Worm (Caenorhabditis elegans) whole organism, young adult: Measurements from ENCODE around the gene T28F3.11.

Source experiments
- B0019.2 ChIP-seq: fragments of 200-800 bp; sonication (Bioruptor generic); conservative IDR thresholded peaks from 2 replicates; pipeline ENCODE4 v1.3.6; 2022; ENCODE audit warnings: missing genetic modification reagents, missing genetic modification characterization, missing compliant biosample characterization
- B0035.1 ChIP-seq: sonication (generic microtip); optimal IDR thresholded peaks from 2 replicates; lab custom pipeline; 2016; ENCODE audit warnings: missing genetic modification characterization, mild to moderate bottlenecking, missing compliant biosample characterization, missing genotype, missing genetic modification reagents
- B0261.1 ChIP-seq: sonication (generic microtip); optimal IDR thresholded peaks from 2 replicates; lab custom pipeline; 2016; ENCODE audit warnings: mild to moderate bottlenecking, missing genetic modification characterization, moderate library complexity, missing compliant biosample characterization
- D2030.7 ChIP-seq: fragments of 200-800 bp; sonication (Bioruptor generic); IDR thresholded peaks from 2 replicates; pipeline ENCODE4 v1.3.6; 2022; ENCODE audit warnings: missing genetic modification reagents, missing genetic modification characterization, missing compliant biosample characterization
- F22D6.2 ChIP-seq: sonication (generic microtip); optimal IDR thresholded peaks from 2 replicates; lab custom pipeline; 2016; ENCODE audit warnings: mild to moderate bottlenecking, missing genetic modification characterization, missing compliant biosample characterization
- F52B5.7 ChIP-seq: sonication (generic microtip); optimal IDR thresholded peaks from 2 replicates; lab custom pipeline; 2016; ENCODE audit warnings: mild to moderate bottlenecking, missing genetic modification characterization, missing compliant biosample characterization
- K12H6.12 ChIP-seq: fragments of 200-800 bp; sonication (Bioruptor generic); optimal IDR thresholded peaks from 2 replicates; lab custom pipeline; 2018; ENCODE audit warnings: mild to moderate bottlenecking, missing genetic modification characterization, missing compliant biosample characterization
- T26A5.8 ChIP-seq: sonication (generic microtip); optimal IDR thresholded peaks from 2 replicates; lab custom pipeline; 2016; ENCODE audit warnings: missing genetic modification characterization, missing compliant biosample characterization
- Y53F4B.3 ChIP-seq: fragments of 200-800 bp; sonication (Bioruptor generic); IDR thresholded peaks from 2 replicates; pipeline ENCODE4 v1.3.6; 2022; ENCODE audit warnings: missing genetic modification reagents, missing genetic modification characterization, missing compliant biosample characterization
- Y79H2A.3 ChIP-seq: fragments of 200-800 bp; sonication (Bioruptor generic); conservative IDR thresholded peaks from 2 replicates; pipeline ENCODE4 v1.3.6; 2022; ENCODE audit warnings: missing genetic modification reagents, missing genetic modification characterization, missing compliant biosample characterization
- athp-1 ChIP-seq: sonication (generic microtip); optimal IDR thresholded peaks from 2 replicates; lab custom pipeline; 2017; ENCODE audit warnings: mild to moderate bottlenecking, missing genetic modification characterization, missing compliant biosample characterization
- attf-6 ChIP-seq: fragments of 200-800 bp; sonication (Bioruptor generic); IDR thresholded peaks from 2 replicates; pipeline ENCODE4 v1.3.6; 2022; ENCODE audit warnings: missing genetic modification reagents, missing genetic modification characterization, missing compliant biosample characterization
- bed-2 ChIP-seq: fragments of 200-800 bp; sonication (Bioruptor generic); IDR thresholded peaks from 2 replicates; pipeline ENCODE4 v1.3.6; 2022; ENCODE audit warnings: missing genetic modification reagents, missing genetic modification characterization, missing compliant biosample characterization
- ccch-3 ChIP-seq: fragments of 200-800 bp; sonication (Bioruptor generic); optimal IDR thresholded peaks from 2 replicates; lab custom pipeline; 2018; ENCODE audit warnings: mild to moderate bottlenecking, missing genetic modification characterization, missing compliant biosample characterization
- ceh-27 ChIP-seq: fragments of 200-800 bp; sonication (Bioruptor generic); optimal IDR thresholded peaks from 2 replicates; lab custom pipeline; 2018; ENCODE audit warnings: mild to moderate bottlenecking, missing genetic modification characterization, moderate library complexity, missing compliant biosample characterization
- ceh-79 ChIP-seq: sonication (generic microtip); optimal IDR thresholded peaks from 2 replicates; lab custom pipeline; 2017; ENCODE audit warnings: mild to moderate bottlenecking, missing genetic modification characterization, missing compliant biosample characterization
- ceh-91 ChIP-seq: fragments of 200-800 bp; sonication (Bioruptor generic); IDR thresholded peaks from 2 replicates; pipeline ENCODE4 v1.3.6; 2022; ENCODE audit warnings: missing genetic modification reagents, missing genetic modification characterization, missing compliant biosample characterization
- chd-7 ChIP-seq: sonication (generic microtip); optimal IDR thresholded peaks from 2 replicates; lab custom pipeline; 2016; ENCODE audit warnings: mild to moderate bottlenecking, missing genetic modification characterization, moderate library complexity, missing compliant biosample characterization
- dpff-1 ChIP-seq: sonication (generic microtip); optimal IDR thresholded peaks from 2 replicates; lab custom pipeline; 2017; ENCODE audit warnings: mild to moderate bottlenecking, missing genetic modification characterization, missing compliant biosample characterization
- dpl-1 ChIP-seq: fragments of 150-350 bp; optimal IDR thresholded peaks from 2 replicates; lab custom pipeline; 2014; ENCODE audit warnings: missing biosample characterization, missing genetic modification reagents, missing genetic modification characterization
- egl-18 ChIP-seq: fragments of 200-800 bp; sonication (Bioruptor generic); IDR thresholded peaks from 2 replicates; pipeline ENCODE4 v1.3.6; 2022; ENCODE audit warnings: missing genetic modification reagents, missing genetic modification characterization, missing compliant biosample characterization
- ekl-4 ChIP-seq: fragments of 200-800 bp; sonication (Bioruptor generic); IDR thresholded peaks from 2 replicates; pipeline ENCODE4 v1.3.6; 2022; ENCODE audit warnings: missing genetic modification reagents, missing genetic modification characterization, missing compliant biosample characterization
- hlh-12 ChIP-seq: sonication (generic microtip); optimal IDR thresholded peaks from 2 replicates; lab custom pipeline; 2016; ENCODE audit warnings: missing genetic modification characterization, missing compliant biosample characterization
- hmg-20 ChIP-seq: fragments of 200-800 bp; sonication (Bioruptor generic); IDR thresholded peaks from 2 replicates; pipeline ENCODE4 v1.3.6; 2022; ENCODE audit warnings: missing genetic modification reagents, missing genetic modification characterization, missing compliant biosample characterization
- lin-26 ChIP-seq: fragments of 200-800 bp; sonication (Bioruptor generic); IDR thresholded peaks from 2 replicates; pipeline ENCODE4 v1.3.6; 2022; ENCODE audit warnings: missing genetic modification reagents, missing genetic modification characterization, missing compliant biosample characterization
- lin-54 ChIP-seq: fragments of 200-800 bp; sonication (Bioruptor generic); optimal IDR thresholded peaks from 2 replicates; lab custom pipeline; 2018; ENCODE audit warnings: mild to moderate bottlenecking, missing genetic modification characterization, missing compliant biosample characterization
- mcd-1 ChIP-seq: fragments of 200-800 bp; sonication (Bioruptor generic); IDR thresholded peaks from 2 replicates; pipeline ENCODE4 v1.3.6; 2022; ENCODE audit warnings: missing genetic modification reagents, missing genetic modification characterization, missing compliant biosample characterization
- mxl-1 ChIP-seq: sonication (generic microtip); optimal IDR thresholded peaks from 2 replicates; lab custom pipeline; 2016; ENCODE audit warnings: missing genetic modification characterization, missing compliant biosample characterization
- nfya-1 ChIP-seq: sonication (generic microtip); optimal IDR thresholded peaks from 2 replicates; lab custom pipeline; 2017; ENCODE audit warnings: antibody characterized with exemption, missing compliant biosample characterization, missing genetic modification characterization, borderline replicate concordance; ENCODE audit not compliant: insufficient read depth
- nfya-2 ChIP-seq: fragments of 200-800 bp; sonication (Bioruptor generic); IDR thresholded peaks from 2 replicates; pipeline ENCODE4 v1.3.6; 2022; ENCODE audit warnings: missing genetic modification reagents, missing genetic modification characterization, missing compliant biosample characterization
- nfyb-1 ChIP-seq: fragments of 200-800 bp; sonication (Bioruptor generic); IDR thresholded peaks from 2 replicates; pipeline ENCODE4 v1.3.6; 2022; ENCODE audit warnings: missing genetic modification reagents, missing genetic modification characterization, missing compliant biosample characterization
- nhr-120 ChIP-seq: fragments of 200-800 bp; sonication (Bioruptor generic); IDR thresholded peaks from 2 replicates; pipeline ENCODE4 v1.3.6; 2022; ENCODE audit warnings: missing genetic modification characterization, missing compliant biosample characterization
- nhr-27 ChIP-seq: fragments of 200-800 bp; sonication (Bioruptor generic); optimal IDR thresholded peaks from 2 replicates; lab custom pipeline; 2018; ENCODE audit warnings: mild to moderate bottlenecking, missing genetic modification characterization, moderate library complexity, missing compliant biosample characterization
- nhr-80 ChIP-seq: sonication (generic microtip); optimal IDR thresholded peaks from 2 replicates; lab custom pipeline; 2016; ENCODE audit warnings: missing genetic modification characterization, missing compliant biosample characterization
- nhr-90 ChIP-seq: sonication (generic microtip); optimal IDR thresholded peaks from 2 replicates; lab custom pipeline; 2016; ENCODE audit warnings: missing genotype, mild to moderate bottlenecking, missing genetic modification characterization, missing compliant biosample characterization
- repo-1 ChIP-seq: sonication (generic microtip); optimal IDR thresholded peaks from 2 replicates; lab custom pipeline; 2017; ENCODE audit warnings: mild to moderate bottlenecking, missing genetic modification characterization, missing compliant biosample characterization
- tbx-9 ChIP-seq: sonication (generic microtip); optimal IDR thresholded peaks from 2 replicates; lab custom pipeline; 2016; ENCODE audit warnings: borderline replicate concordance, missing genetic modification characterization, inconsistent platforms, missing compliant biosample characterization
- xnd-1 ChIP-seq: sonication (generic microtip); optimal IDR thresholded peaks from 2 replicates; lab custom pipeline; 2016; ENCODE audit warnings: missing genotype, missing genetic modification reagents, missing genetic modification characterization, missing compliant biosample characterization
- ztf-25 ChIP-seq: fragments of 200-800 bp; sonication (Bioruptor generic); IDR thresholded peaks from 2 replicates; pipeline ENCODE4 v1.3.6; 2022; ENCODE audit warnings: missing genetic modification reagents, missing genetic modification characterization, missing compliant biosample characterization

Gene T28F3.11

DNA sequence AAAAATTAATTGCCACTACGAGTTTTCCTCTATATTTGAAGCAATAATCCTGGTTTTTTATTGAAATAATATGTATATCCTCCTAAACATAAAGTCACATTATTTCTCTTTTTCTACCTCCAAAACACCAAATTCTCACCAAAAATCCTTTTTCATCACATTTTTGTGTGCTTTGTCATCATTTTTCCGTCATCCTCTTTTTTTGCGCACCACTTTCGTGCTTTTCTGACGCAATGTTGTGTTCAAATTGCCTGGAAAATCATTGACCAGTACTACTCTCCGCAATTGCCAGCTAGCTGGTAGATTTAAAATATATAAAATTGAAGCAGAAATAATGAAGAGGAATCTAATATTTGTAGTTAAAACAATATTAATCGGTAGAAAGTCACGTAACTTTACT is 23.4 kb downstream of the T28F3.11 start:
- TF ChIP-seq D2030.7 (GFP tag; lab: Robert Waterston, UW) = no peak
- TF ChIP-seq ccch-3 = no peak
- no peak for TF ChIP-seq lin-26 (GFP tag; lab: Robert Waterston, UW)
- no peak for TF ChIP-seq tbx-9
- TF ChIP-seq xnd-1 = no peak
- TF ChIP-seq athp-1 (tag; lab: Kevin White, UChicago) = no peak
- no peak for TF ChIP-seq dpl-1
- no peak for TF ChIP-seq Y79H2A.3 (GFP tag; lab: Robert Waterston, UW)
- no peak for TF ChIP-seq Y53F4B.3 (GFP tag; lab: Robert Waterston, UW)
- TF ChIP-seq nhr-80 (tag; lab: Kevin White, UChicago) = no peak
- no peak for TF ChIP-seq ekl-4
- TF ChIP-seq bed-2 = no peak
- TF ChIP-seq hlh-12 (tag; lab: Kevin White, UChicago) = no peak
- TF ChIP-seq nhr-90 (tag; lab: Kevin White, UChicago) = no peak
- no peak for TF ChIP-seq mcd-1
- TF ChIP-seq dpff-1 (tag; lab: Kevin White, UChicago) = no peak
- no peak for TF ChIP-seq nhr-27 (tag; lab: Kevin White, UChicago)

DNA sequence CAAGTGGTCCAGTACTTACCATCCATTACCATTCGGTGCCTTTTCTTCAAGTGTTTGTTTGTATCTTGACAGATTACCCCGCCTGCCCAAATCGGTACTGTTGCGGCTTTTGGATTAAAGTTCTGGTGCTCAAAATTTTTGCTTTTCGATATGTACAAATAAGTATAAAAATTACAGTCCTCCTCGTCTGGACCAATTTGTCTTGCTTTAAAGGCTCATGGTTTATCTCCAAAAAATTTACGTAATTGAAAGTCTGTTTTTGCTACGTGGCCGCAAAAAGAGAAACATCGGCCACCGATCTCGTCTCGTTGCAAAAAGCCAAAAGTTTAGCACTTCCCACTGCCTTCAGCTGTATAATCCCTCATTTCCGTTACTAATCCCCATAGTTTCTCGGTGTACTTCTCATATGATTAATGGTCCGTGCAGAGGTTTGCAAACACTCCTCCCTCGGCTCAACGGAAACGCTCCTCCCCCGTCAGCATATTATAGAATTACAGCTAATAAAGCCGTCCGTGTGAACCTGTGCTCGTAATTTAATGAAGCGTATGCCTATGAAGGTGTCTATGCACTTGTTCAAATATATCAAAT is 24.1 kb downstream of the T28F3.11 start:
- TF ChIP-seq chd-7 (tag; lab: Kevin White, UChicago) = no peak
- TF ChIP-seq K12H6.12 (tag; lab: Kevin White, UChicago) = no peak
- TF ChIP-seq mxl-1 = no peak
- no peak for TF ChIP-seq B0019.2 (GFP tag; lab: Robert Waterston, UW)
- TF ChIP-seq nfyb-1 (GFP tag; lab: Robert Waterston, UW) = no peak
- TF ChIP-seq ceh-91 (GFP tag; lab: Robert Waterston, UW) = no peak
- TF ChIP-seq ceh-79 (tag; lab: Kevin White, UChicago) = no peak
- no peak for TF ChIP-seq T26A5.8 (tag; lab: Kevin White, UChicago)
- TF ChIP-seq F22D6.2 (tag; lab: Kevin White, UChicago) = no peak
- TF ChIP-seq repo-1 (tag; lab: Kevin White, UChicago) = no peak
- no peak for TF ChIP-seq nhr-80 (tag; lab: Kevin White, UChicago)

- TF ChIP-seq B0261.1 (tag; lab: Kevin White, UChicago) = no peak
- no peak for TF ChIP-seq B0035.1 (tag; lab: Kevin White, UChicago)
- no peak for TF ChIP-seq lin-54 (GFP tag; lab: Kevin White, UChicago)
- TF ChIP-seq F52B5.7 (tag; lab: Kevin White, UChicago) = no peak
- TF ChIP-seq ceh-27 (GFP tag; lab: Kevin White, UChicago) = no peak
Measured at ce11 chrIV:17265716-17266115, 25.8 kb downstream of the T28F3.11 start.

ce11 chrIV:17265279-17265678 is 26.2 kb downstream of the T28F3.11 start, which contains the start of gene str-187:
TSS of gene str-187 (plus strand) at chrIV:17265579.
- TF ChIP-seq chd-7 (tag; lab: Kevin White, UChicago) = no peak
- TF ChIP-seq lin-54 (GFP tag; lab: Kevin White, UChicago) = no peak
- TF ChIP-seq hmg-20 (GFP tag; lab: Robert Waterston, UW) = no peak
- TF ChIP-seq egl-18 = no peak
- TF ChIP-seq nhr-120 (GFP tag; lab: Robert Waterston, UW) = no peak
- no peak for TF ChIP-seq attf-6 (GFP tag; lab: Robert Waterston, UW)
- TF ChIP-seq nfya-2 (GFP tag; lab: Robert Waterston, UW) = no peak
- no peak for TF ChIP-seq ztf-25 (GFP tag; lab: Robert Waterston, UW)
- TF ChIP-seq nfya-1 = no peak
- no peak for TF ChIP-seq dpl-1
- no peak for TF ChIP-seq Y53F4B.3 (GFP tag; lab: Robert Waterston, UW)
